Fruit fly (Drosophila melanogaster): ENCODE results near the gene hng3.

- TF ChIP-seq Sin3A (optimal IDR thresholded peaks at IDR 0.05): no peak
- TF ChIP-seq h (optimal IDR thresholded peaks at IDR 0.05): no peak
- TF ChIP-seq psq (optimal IDR thresholded peaks at IDR 0.05): no peak
- TF ChIP-seq Myc (optimal IDR thresholded peaks at IDR 0.05): no peak
- no peak for TF ChIP-seq ttk (optimal IDR thresholded peaks at IDR 0.05)
- no peak for TF ChIP-seq insv (optimal IDR thresholded peaks at IDR 0.05)
Observed at dm6 chr3L:766884-767283, 11.6 kb upstream of the hng3 start.

Data from Kc167 (cell line).